Worm (Caenorhabditis elegans) whole organism, young adult: Measurements from ENCODE around the gene Y45F10D.6.
"Not testable (repeated sequence)": the region's sequence is repeated elsewhere in the genome, so short reads cannot be mapped to it uniquely, and the experiment has no call there.

Source experiments
- bed-1 ChIP-seq: fragments of 200-800 bp; sonication (Bioruptor generic); IDR thresholded peaks from 2 replicates; pipeline ENCODE4 v1.3.6; 2022; ENCODE audit warnings: missing genetic modification reagents, missing genetic modification characterization, missing compliant biosample characterization
- lin-35 ChIP-seq, 3 experiments: fragments of 150-350 bp in 2 of 3; sonication (generic microtip) in 1 of 3; optimal IDR thresholded peaks; 2 replicates each; lab custom pipeline; 2014 to 2018; ENCODE audit warnings: missing biosample characterization in 3 of 3, missing genetic modification characterization in 3 of 3, missing genetic modification reagents in 3 of 3
- lin-54 ChIP-seq: fragments of 200-800 bp; sonication (Bioruptor generic); optimal IDR thresholded peaks from 2 replicates; lab custom pipeline; 2018; ENCODE audit warnings: mild to moderate bottlenecking, missing genetic modification characterization, missing compliant biosample characterization
- somi-1 ChIP-seq: fragments of 200-800 bp; sonication (Bioruptor generic); optimal IDR thresholded peaks from 2 replicates; lab custom pipeline; 2018; ENCODE audit warnings: mild to moderate bottlenecking, missing genetic modification characterization, missing compliant biosample characterization
- tlf-1 ChIP-seq: fragments of 200-800 bp; sonication (Bioruptor generic); optimal IDR thresholded peaks from 2 replicates; lab custom pipeline; 2018; ENCODE audit warnings: mild to moderate bottlenecking, missing genetic modification characterization, missing compliant biosample characterization
- unc-62 ChIP-seq: fragments of 150-350 bp; optimal IDR thresholded peaks from 2 replicates; lab custom pipeline; 2014; ENCODE audit warnings: missing biosample characterization, missing genetic modification reagents, missing genetic modification characterization

- not testable (repeated sequence) for TF ChIP-seq lin-54; tlf-1; unc-62 (GFP tag; lab: Kevin White, UChicago); bed-1; somi-1 (GFP tag; lab: Kevin White, UChicago); lin-35 (GFP tag; optimal IDR thresholded peaks at IDR 0.05; lab: Kevin White, UChicago)
Observed at ce11 chrIV:13814477-13814876, 16.8 kb upstream of the Y45F10D.6 start.
